Fruit fly (Drosophila melanogaster) whole organism, embryonic: Measurements from ENCODE around the gene Kdm5.
A peak's percentile ranks its signal among the peaks of the same experiment; 100 is the strongest.

Experiments
- Aef1 ChIP-seq: fragments of 200-800 bp; sonication (Bioruptor generic); IDR thresholded peaks from 3 replicates; pipeline ENCODE4 v1.3.6; 2022; ENCODE audit warnings: missing biosample characterization, missing genetic modification characterization
- Asciz ChIP-seq: fragments of 200-800 bp; sonication (Bioruptor generic); optimal IDR thresholded peaks from 2 replicates; lab custom pipeline; 2017; ENCODE audit warnings: missing biosample characterization, mild to moderate bottlenecking, missing genetic modification characterization, missing genetic modification reagents
- Bgb ChIP-seq: fragments of 200-800 bp; sonication (Bioruptor generic); IDR thresholded peaks from 2 replicates; pipeline ENCODE4 v1.3.6; 2022; ENCODE audit warnings: missing biosample characterization, missing genetic modification characterization; ENCODE audit not compliant: partially characterized antibody
- CG10209 ChIP-seq: fragments of 200-800 bp; sonication (Bioruptor generic); optimal IDR thresholded peaks from 3 replicates; lab custom pipeline; 2017; ENCODE audit warnings: missing biosample characterization, mild to moderate bottlenecking, missing genetic modification characterization, missing genetic modification reagents
- CG11085 ChIP-seq: fragments of 200-800 bp; sonication (Bioruptor generic); IDR thresholded peaks from 2 replicates; pipeline ENCODE4 v1.3.6; 2022; ENCODE audit warnings: missing biosample characterization, missing genetic modification characterization
- CG11696 ChIP-seq: fragments of 200-800 bp; sonication (Bioruptor generic); IDR thresholded peaks from 2 replicates; pipeline ENCODE4 v1.3.6; 2022; ENCODE audit warnings: missing biosample characterization, missing genetic modification characterization
- CG12299 ChIP-seq: fragments of 200-800 bp; sonication (Bioruptor generic); optimal IDR thresholded peaks from 2 replicates; lab custom pipeline; 2018; ENCODE audit warnings: missing biosample characterization, mild to moderate bottlenecking, missing genetic modification characterization
- CG12391 ChIP-seq: fragments of 200-800 bp; sonication (Bioruptor generic); optimal IDR thresholded peaks from 3 replicates; lab custom pipeline; 2018; ENCODE audit warnings: missing biosample characterization, mild to moderate bottlenecking, missing genetic modification characterization, moderate library complexity
- CG13894 ChIP-seq: fragments of 200-800 bp; sonication (Bioruptor generic); optimal IDR thresholded peaks from 3 replicates; lab custom pipeline; 2018; ENCODE audit warnings: missing biosample characterization, mild to moderate bottlenecking, missing genetic modification characterization, moderate library complexity
- CG14050 ChIP-seq: fragments of 200-800 bp; sonication (Bioruptor generic); IDR thresholded peaks from 3 replicates; pipeline ENCODE4 v1.3.6; 2022; ENCODE audit warnings: missing biosample characterization, missing genetic modification characterization
- CG17568 ChIP-seq: fragments of 200-800 bp; sonication (Bioruptor generic); optimal IDR thresholded peaks from 2 replicates; lab custom pipeline; 2018; ENCODE audit warnings: missing biosample characterization, mild to moderate bottlenecking, missing genetic modification characterization, moderate library complexity
- CG17612 ChIP-seq: fragments of 200-800 bp; sonication (Bioruptor generic); IDR thresholded peaks from 2 replicates; pipeline ENCODE4 v1.3.6; 2022; ENCODE audit warnings: missing biosample characterization, missing genetic modification characterization
- CG18262 ChIP-seq: fragments of 200-800 bp; optimal IDR thresholded peaks from 3 replicates; lab custom pipeline; 2019; ENCODE audit warnings: missing biosample characterization, mild to moderate bottlenecking, missing genetic modification characterization, moderate library complexity
- CG1832 ChIP-seq: fragments of 200-800 bp; sonication (Bioruptor generic); optimal IDR thresholded peaks from 2 replicates; lab custom pipeline; 2017; ENCODE audit warnings: missing biosample characterization, mild to moderate bottlenecking, missing genetic modification characterization, inconsistent platforms
- CG2199 ChIP-seq: fragments of 200-800 bp; sonication (Bioruptor generic); IDR thresholded peaks from 3 replicates; pipeline ENCODE4 v1.3.6; 2022; ENCODE audit warnings: missing biosample characterization, missing genetic modification characterization
- CG2202 ChIP-seq: fragments of 200-800 bp; sonication (Bioruptor generic); optimal IDR thresholded peaks from 2 replicates; lab custom pipeline; 2018; ENCODE audit warnings: missing biosample characterization, mild to moderate bottlenecking, missing genetic modification characterization
- CG31224 ChIP-seq: fragments of 200-800 bp; sonication (Bioruptor generic); IDR thresholded peaks from 2 replicates; pipeline ENCODE4 v1.3.6; 2022; ENCODE audit warnings: missing biosample characterization, missing genetic modification characterization
- CG3163 ChIP-seq: fragments of 200-800 bp; sonication (Bioruptor generic); optimal IDR thresholded peaks from 3 replicates; lab custom pipeline; 2016; ENCODE audit warnings: missing biosample characterization, missing genetic modification characterization
- CG32767 ChIP-seq: fragments of 200-800 bp; sonication (Bioruptor generic); IDR thresholded peaks from 2 replicates; pipeline ENCODE4 v1.3.6; 2022; ENCODE audit warnings: missing biosample characterization, missing genetic modification characterization
- CG4707 ChIP-seq: fragments of 200-800 bp; sonication (Bioruptor generic); optimal IDR thresholded peaks from 2 replicates; lab custom pipeline; 2018; ENCODE audit warnings: missing biosample characterization, mild to moderate bottlenecking, missing genetic modification characterization, moderate library complexity
- CG4854 ChIP-seq: fragments of 200-800 bp; sonication (Bioruptor generic); optimal IDR thresholded peaks from 2 replicates; lab custom pipeline; 2016; ENCODE audit warnings: missing biosample characterization, missing genetic modification characterization, inconsistent platforms
- CG5245 ChIP-seq: fragments of 200-800 bp; sonication (Bioruptor generic); optimal IDR thresholded peaks from 3 replicates; lab custom pipeline; 2016; ENCODE audit warnings: missing biosample characterization, missing genetic modification characterization
- CG7372 ChIP-seq: fragments of 200-800 bp; sonication (Bioruptor generic); IDR thresholded peaks from 2 replicates; pipeline ENCODE4 v1.3.6; 2022; ENCODE audit warnings: missing biosample characterization, missing genetic modification characterization
- CG8924 ChIP-seq: fragments of 200-800 bp; optimal IDR thresholded peaks from 3 replicates; lab custom pipeline; 2019; ENCODE audit warnings: missing biosample characterization, mild to moderate bottlenecking, missing genetic modification characterization, moderate library complexity
- CG9932 ChIP-seq: fragments of 200-800 bp; sonication (Bioruptor generic); IDR thresholded peaks from 2 replicates; pipeline ENCODE4 v1.3.6; 2022; ENCODE audit warnings: missing biosample characterization, missing genetic modification characterization
- Dfd ChIP-seq, 2 experiments: fragments of >200 bp; optimal IDR thresholded peaks; 2 replicates each; lab custom pipeline; 2017; ENCODE audit warnings: missing biosample characterization in 2 of 2, missing genetic modification characterization in 2 of 2
- Dp ChIP-seq: fragments of 200-800 bp; sonication (Bioruptor generic); optimal IDR thresholded peaks from 2 replicates; lab custom pipeline; 2018; ENCODE audit warnings: missing biosample characterization, mild to moderate bottlenecking, missing genetic modification characterization, moderate library complexity
- ERR ChIP-seq: fragments of 200-800 bp; sonication (Bioruptor generic); optimal IDR thresholded peaks from 2 replicates; lab custom pipeline; 2016; ENCODE audit warnings: missing biosample characterization, missing genetic modification characterization
- HLH54F ChIP-seq: fragments of 200-800 bp; sonication (Bioruptor generic); optimal IDR thresholded peaks from 3 replicates; lab custom pipeline; 2016; ENCODE audit warnings: missing biosample characterization, missing genetic modification characterization
- Hand ChIP-seq: fragments of 200-800 bp; sonication (Bioruptor generic); optimal IDR thresholded peaks from 2 replicates; lab custom pipeline; 2017; ENCODE audit warnings: mild to moderate bottlenecking, missing biosample characterization, missing genetic modification reagents, missing genetic modification characterization
- Lhr ChIP-seq: fragments of 200-800 bp; sonication (Bioruptor generic); optimal IDR thresholded peaks from 3 replicates; lab custom pipeline; 2017; ENCODE audit warnings: mild to moderate bottlenecking, missing biosample characterization, missing genetic modification reagents, missing genetic modification characterization
- NK7.1 ChIP-seq: fragments of 200-800 bp; sonication (Bioruptor generic); optimal IDR thresholded peaks from 3 replicates; lab custom pipeline; 2016; ENCODE audit warnings: missing biosample characterization, missing genetic modification characterization
- Six4 ChIP-seq: fragments of 200-800 bp; sonication (Bioruptor generic); optimal IDR thresholded peaks from 2 replicates; lab custom pipeline; 2016; ENCODE audit warnings: missing biosample characterization, missing genetic modification characterization
- Vsx1 ChIP-seq: fragments of 200-800 bp; sonication (Bioruptor generic); optimal IDR thresholded peaks from 2 replicates; lab custom pipeline; 2017; ENCODE audit warnings: missing biosample characterization, mild to moderate bottlenecking, missing genetic modification characterization, missing genetic modification reagents
- ac ChIP-seq: fragments of 200-800 bp; sonication (Bioruptor generic); optimal IDR thresholded peaks from 3 replicates; lab custom pipeline; 2017; ENCODE audit warnings: missing biosample characterization, mild to moderate bottlenecking, missing genetic modification characterization
- dati ChIP-seq: fragments of 200-800 bp; sonication (Bioruptor generic); IDR thresholded peaks from 2 replicates; pipeline ENCODE4 v1.3.6; 2022; ENCODE audit warnings: missing biosample characterization, missing genetic modification characterization
- fu2 ChIP-seq: fragments of 200-800 bp; sonication (Bioruptor generic); optimal IDR thresholded peaks from 2 replicates; lab custom pipeline; 2016; ENCODE audit warnings: missing biosample characterization, missing genetic modification characterization
- gfzf ChIP-seq: fragments of 200-800 bp; sonication (Bioruptor generic); optimal IDR thresholded peaks from 2 replicates; lab custom pipeline; 2016; ENCODE audit warnings: missing biosample characterization, mild to moderate bottlenecking, missing genetic modification characterization, moderate library complexity
- lilli ChIP-seq: fragments of 200-800 bp; sonication (Bioruptor generic); optimal IDR thresholded peaks from 3 replicates; lab custom pipeline; 2016; ENCODE audit warnings: missing biosample characterization, missing genetic modification characterization
- lov ChIP-seq, 2 experiments: fragments of 200-800 bp in 1 of 2; fragments of >200 bp in 1 of 2; sonication (Bioruptor generic) in 1 of 2; IDR thresholded peaks in 1 of 2; optimal IDR thresholded peaks in 1 of 2; 2 replicates in 1 of 2; 3 replicates in 1 of 2; pipeline versions ENCODE4 v1.3.6 to Lab custom; 2017 to 2022; ENCODE audit warnings: missing biosample characterization in 1 of 2, missing genetic modification characterization in 1 of 2
- mam ChIP-seq: fragments of 200-800 bp; sonication (Bioruptor generic); optimal IDR thresholded peaks from 3 replicates; lab custom pipeline; 2016; ENCODE audit warnings: missing biosample characterization, missing genetic modification characterization
- p53 ChIP-seq: fragments of 200-800 bp; sonication (Bioruptor generic); optimal IDR thresholded peaks from 2 replicates; lab custom pipeline; 2016; ENCODE audit warnings: missing biosample characterization, missing genetic modification characterization
- pita ChIP-seq: fragments of 200-800 bp; sonication (Bioruptor generic); optimal IDR thresholded peaks from 2 replicates; lab custom pipeline; 2017; ENCODE audit warnings: missing biosample characterization, mild to moderate bottlenecking, missing genetic modification characterization
- salm ChIP-seq: fragments of 200-800 bp; sonication (Bioruptor generic); optimal IDR thresholded peaks from 2 replicates; lab custom pipeline; 2018; ENCODE audit warnings: missing biosample characterization, mild to moderate bottlenecking, missing genetic modification characterization
- slou ChIP-seq: fragments of 200-800 bp; sonication (Bioruptor generic); optimal IDR thresholded peaks from 3 replicates; lab custom pipeline; 2016; ENCODE audit warnings: missing biosample characterization, missing genetic modification characterization
- slp2 ChIP-seq: fragments of 200-800 bp; sonication (Bioruptor generic); optimal IDR thresholded peaks from 2 replicates; lab custom pipeline; 2016; ENCODE audit warnings: missing biosample characterization, missing genetic modification characterization
- sna ChIP-seq: fragments of 200-800 bp; sonication (Bioruptor generic); IDR thresholded peaks from 2 replicates; pipeline ENCODE4 v1.3.6; 2022; ENCODE audit warnings: missing biosample characterization, missing genetic modification characterization; ENCODE audit not compliant: partially characterized antibody
- tap ChIP-seq: fragments of 200-800 bp; optimal IDR thresholded peaks from 3 replicates; lab custom pipeline; 2019; ENCODE audit warnings: missing biosample characterization, mild to moderate bottlenecking, missing genetic modification characterization, moderate library complexity
- tio ChIP-seq: fragments of 200-800 bp; sonication (Bioruptor generic); optimal IDR thresholded peaks from 2 replicates; lab custom pipeline; 2017; ENCODE audit warnings: missing biosample characterization, missing genetic modification characterization, inconsistent platforms
- tup ChIP-seq: fragments of 200-800 bp; sonication (Bioruptor generic); optimal IDR thresholded peaks from 2 replicates; lab custom pipeline; 2016; ENCODE audit warnings: missing biosample characterization, mild to moderate bottlenecking, missing genetic modification characterization, moderate library complexity
- twi ChIP-seq: fragments of 200-800 bp; optimal IDR thresholded peaks from 2 replicates; lab custom pipeline; 2019; ENCODE audit warnings: missing biosample characterization, mild to moderate bottlenecking, missing genetic modification characterization, moderate library complexity

Kdm5 gene

dm6 chr2L:5999247-5999646 is at the start of gene Kdm5 (continued):
- TF ChIP-seq CG5245 (no peak), ERR (GFP tag; lab: Kevin White, UChicago) (no peak), tap (no peak), Asciz (no peak), CG17568 (GFP tag; lab: Kevin White, UChicago) (no peak), CG8924 (tag; lab: Kevin White, UChicago) (peak; percentile 7), slou (GFP tag; lab: Kevin White, UChicago) (no peak), Lhr (GFP tag; lab: Kevin White, UChicago) (peak; percentile 60), Bgb (GFP tag; lab: Robert Waterston, UW) (peak; percentile 32; the same call in 1 of the 2 replicates), lilli (peak; percentile 13), mam (GFP tag; lab: Kevin White, UChicago) (no peak), slp2 (GFP tag; lab: Kevin White, UChicago) (no peak), sna (no peak), fu2 (peak; percentile 35), Dfd (GFP tag; optimal IDR thresholded peaks at IDR 0.05; lab: Kevin White, UChicago) (no peak), CG1832 (no peak), Six4 (GFP tag; lab: Kevin White, UChicago) (no peak), CG14050 (GFP tag; lab: Robert Waterston, UW) (no peak), Dp (GFP tag; lab: Kevin White, UChicago) (peak; percentile 60), lov (optimal IDR thresholded peaks at IDR 0.05; lab: Kevin White, UChicago) (no peak), lov (GFP tag; IDR thresholded peaks at IDR 0.05; lab: Robert Waterston, UW) (no peak), CG2199 (GFP tag; lab: Robert Waterston, UW) (0 out of 3 replicates have a peak, but pooled peaks have one; percentile 49), CG13894 (tag; lab: Kevin White, UChicago) (no peak), Hand (no peak), Aef1 (no peak), CG9932 (GFP tag; lab: Robert Waterston, UW) (peak; percentile 61), CG7372 (GFP tag; lab: Robert Waterston, UW) (no peak), CG4707 (GFP tag; lab: Kevin White, UChicago) (no peak), tup (GFP tag; lab: Kevin White, UChicago) (no peak), CG11696 (GFP tag; lab: Robert Waterston, UW) (no peak), CG12299 (no peak), CG31224 (GFP tag; lab: Robert Waterston, UW) (peak; percentile 14; the same call in 1 of the 2 replicates), CG32767 (GFP tag; lab: Robert Waterston, UW) (no peak), CG2202 (no peak), twi (tag; lab: Kevin White, UChicago) (peak; percentile 15), dati (GFP tag; lab: Robert Waterston, UW) (no peak), NK7.1 (GFP tag; lab: Kevin White, UChicago) (no peak), HLH54F (GFP tag; lab: Kevin White, UChicago) (peak; percentile 17), CG12391 (tag; lab: Kevin White, UChicago) (peak; percentile 9), gfzf (GFP tag; lab: Kevin White, UChicago) (peak; percentile 84), CG17612 (no peak), salm (tag; lab: Kevin White, UChicago) (no peak), Vsx1 (GFP tag; lab: Kevin White, UChicago) (peak; percentile 48), CG11085 (GFP tag; lab: Robert Waterston, UW) (no peak), CG18262 (tag; lab: Kevin White, UChicago) (peak; percentile 8), tio (GFP tag; lab: Kevin White, UChicago) (no peak), pita (GFP tag; lab: Kevin White, UChicago) (no peak), ac (GFP tag; lab: Kevin White, UChicago) (no peak), CG10209 (GFP tag; lab: Kevin White, UChicago) (no peak), CG3163 (GFP tag; lab: Kevin White, UChicago) (no peak), p53 (GFP tag; lab: Kevin White, UChicago) (peak; percentile 22), CG4854 (GFP tag; lab: Kevin White, UChicago) (no peak)
